ENCODE assay signal across 4 fruit fly cellular contexts in genomic region chr2L:4417982-4418381, dm6.
TF ChIP-seq lines count a peak whose summit lies in the region.

No protein-coding gene starts in this region.

- TF ChIP-seq CTCF in S2 (optimal IDR thresholded peaks at IDR 0.05; lab: Kevin White, UChicago) = peak; percentile 87 to 94
- peak; percentile 94 for TF ChIP-seq CTCF in whole organism, embryonic (GFP tag; optimal IDR thresholded peaks at IDR 0.05; lab: Kevin White, UChicago)

TF ChIP-seq in whole organism, adult, 20 proteins besides CTCF, POLR2A, EP300 and RAD21:
- TF ChIP-seq kay (GFP tag; lab: Kevin White, UChicago; ENCODE audit: borderline replicate concordance) (peak; percentile 9), CG11617 (GFP tag; optimal IDR thresholded peaks at IDR 0.05; lab: Kevin White, UChicago) (no peak), ovo (GFP tag; optimal IDR thresholded peaks at IDR 0.05; lab: Kevin White, UChicago) (no peak), pad (GFP tag; optimal IDR thresholded peaks at IDR 0.05; lab: Kevin White, UChicago) (no peak), CG12768 (GFP tag; optimal IDR thresholded peaks at IDR 0.05; lab: Kevin White, UChicago) (no peak), Crg-1 (GFP tag; optimal IDR thresholded peaks at IDR 0.05; lab: Kevin White, UChicago) (no peak), Mnt (GFP tag; optimal IDR thresholded peaks at IDR 0.05; lab: Kevin White, UChicago) (no peak), CG7101 (tag; optimal IDR thresholded peaks at IDR 0.05; lab: Kevin White, UChicago) (no peak), tj (GFP tag; optimal IDR thresholded peaks at IDR 0.05; lab: Kevin White, UChicago) (no peak)

TF ChIP-seq in whole organism, embryonic, 481 proteins besides CTCF, POLR2A, EP300 and RAD21 (continues in another document):
- TF ChIP-seq CG11247 (GFP tag; IDR thresholded peaks at IDR 0.05; lab: Robert Waterston, UW) (peak; percentile 44; the same call in 1 of the 2 replicates), Med (GFP tag; lab: Kevin White, UChicago) (peak; percentile 52), lov (optimal IDR thresholded peaks at IDR 0.05; lab: Kevin White, UChicago) (no peak), lov (GFP tag; IDR thresholded peaks at IDR 0.05; lab: Robert Waterston, UW) (0 out of 3 replicates have a peak, but pooled peaks have one; percentile 51), bcd (GFP tag; optimal IDR thresholded peaks at IDR 0.05; lab: Kevin White, UChicago) (peak; percentile 19), btn (GFP tag; optimal IDR thresholded peaks at IDR 0.05; lab: Kevin White, UChicago) (no peak), Lhr (GFP tag; optimal IDR thresholded peaks at IDR 0.05; lab: Kevin White, UChicago) (no peak), Optix (GFP tag; IDR thresholded peaks at IDR 0.05; lab: Robert Waterston, UW) (peak; percentile 32; the same call in 1 of the 3 replicates), dimm (GFP tag; IDR thresholded peaks at IDR 0.05; lab: Robert Waterston, UW) (0 out of 2 replicates have a peak, but pooled peaks have one; percentile 33), otp (GFP tag; IDR thresholded peaks at IDR 0.05; lab: Robert Waterston, UW) (0 out of 3 replicates have a peak, but pooled peaks have one; percentile 42), CHES-1-like (GFP tag; optimal IDR thresholded peaks at IDR 0.05; lab: Kevin White, UChicago) (no peak), Blimp-1 (GFP tag; optimal IDR thresholded peaks at IDR 0.05; lab: Kevin White, UChicago) (peak; percentile 11), ranshi (GFP tag; IDR thresholded peaks at IDR 0.05; lab: Robert Waterston, UW) (0 out of 2 replicates have a peak, but pooled peaks have one; percentile 11), CG17829 (tag; optimal IDR thresholded peaks at IDR 0.05; lab: Kevin White, UChicago) (no peak), Pdp1 (GFP tag; optimal IDR thresholded peaks at IDR 0.05; lab: Kevin White, UChicago) (peak in 1 of 2 experiments; percentile 10), sens (GFP tag; lab: Kevin White, UChicago) (peak; percentile 54), ttk (GFP tag; IDR thresholded peaks at IDR 0.05; lab: Robert Waterston, UW) (0 out of 2 replicates have a peak, but pooled peaks have one; percentile 38), HLH3B (GFP tag; IDR thresholded peaks at IDR 0.05; lab: Robert Waterston, UW) (0 out of 2 replicates have a peak, but pooled peaks have one; percentile 15), zfh1 (GFP tag; IDR thresholded peaks at IDR 0.05; lab: Robert Waterston, UW) (0 out of 3 replicates have a peak, but pooled peaks have one; percentile 16), CG9932 (GFP tag; IDR thresholded peaks at IDR 0.05; lab: Robert Waterston, UW) (0 out of 2 replicates have a peak, but pooled peaks have one; percentile 16), Oaz (GFP tag; IDR thresholded peaks at IDR 0.05; lab: Robert Waterston, UW) (0 out of 2 replicates have a peak, but pooled peaks have one; percentile 27), mirr (GFP tag; optimal IDR thresholded peaks at IDR 0.05; lab: Kevin White, UChicago) (peak; percentile 7), Awh (GFP tag; IDR thresholded peaks at IDR 0.05; lab: Robert Waterston, UW) (0 out of 2 replicates have a peak, but pooled peaks have one; percentile 20), Atf6 (GFP tag; IDR thresholded peaks at IDR 0.05; lab: Robert Waterston, UW) (0 out of 2 replicates have a peak, but pooled peaks have one; percentile 28), CG10979 (tag; optimal IDR thresholded peaks at IDR 0.05; lab: Kevin White, UChicago) (peak; percentile 96), CG6272 (GFP tag; IDR thresholded peaks at IDR 0.05; lab: Robert Waterston, UW) (peak; percentile 38), stc (GFP tag; IDR thresholded peaks at IDR 0.05; lab: Robert Waterston, UW) (peak; percentile 53), lmd (GFP tag; IDR thresholded peaks at IDR 0.05; lab: Robert Waterston, UW) (peak; percentile 53), Lim3 (GFP tag; IDR thresholded peaks at IDR 0.05; lab: Robert Waterston, UW) (0 out of 2 replicates have a peak, but pooled peaks have one; percentile 17), H2.0 (GFP tag; IDR thresholded peaks at IDR 0.05; lab: Robert Waterston, UW) (0 out of 2 replicates have a peak, but pooled peaks have one; percentile 35), CG17328 (GFP tag; IDR thresholded peaks at IDR 0.05; lab: Robert Waterston, UW) (0 out of 2 replicates have a peak, but pooled peaks have one; percentile 12), Rfx (GFP tag; IDR thresholded peaks at IDR 0.05; lab: Robert Waterston, UW) (0 out of 2 replicates have a peak, but pooled peaks have one; percentile 8), kah (GFP tag; optimal IDR thresholded peaks at IDR 0.05; lab: Kevin White, UChicago) (peak; percentile 94), croc (GFP tag; conservative IDR thresholded peaks at IDR 0.05; lab: Robert Waterston, UW) (peak; percentile 13; the same call in 1 of the 3 replicates), Dp (GFP tag; optimal IDR thresholded peaks at IDR 0.05; lab: Kevin White, UChicago) (no peak), CG10959 (GFP tag; IDR thresholded peaks at IDR 0.05; lab: Robert Waterston, UW) (peak; percentile 34; the same call in 1 of the 2 replicates)

TF ChIP-seq in whole organism, pupa, 21 proteins besides CTCF, POLR2A, EP300 and RAD21:
- peak; percentile 49 for TF ChIP-seq CG12605 (GFP tag; IDR thresholded peaks at IDR 0.05; lab: Robert Waterston, UW)
- TF ChIP-seq CG32121 (GFP tag; IDR thresholded peaks at IDR 0.05; lab: Robert Waterston, UW) = no peak
- TF ChIP-seq D1 (tag; optimal IDR thresholded peaks at IDR 0.05; lab: Kevin White, UChicago) = no peak
- no peak for TF ChIP-seq CG14655 (GFP tag; optimal IDR thresholded peaks at IDR 0.05; lab: Kevin White, UChicago)
- peak; percentile 39; the same call in 1 of the 3 replicates for TF ChIP-seq CG4496 (GFP tag; IDR thresholded peaks at IDR 0.05; lab: Robert Waterston, UW)
- peak; percentile 25; the same call in 1 of the 3 replicates for TF ChIP-seq fd96Ca (GFP tag; IDR thresholded peaks at IDR 0.05; lab: Robert Waterston, UW)
- TF ChIP-seq gl (tag; optimal IDR thresholded peaks at IDR 0.05; lab: Kevin White, UChicago) = no peak
